Worm (Caenorhabditis elegans): Measurements from ENCODE around the gene D2062.13.

DNA sequence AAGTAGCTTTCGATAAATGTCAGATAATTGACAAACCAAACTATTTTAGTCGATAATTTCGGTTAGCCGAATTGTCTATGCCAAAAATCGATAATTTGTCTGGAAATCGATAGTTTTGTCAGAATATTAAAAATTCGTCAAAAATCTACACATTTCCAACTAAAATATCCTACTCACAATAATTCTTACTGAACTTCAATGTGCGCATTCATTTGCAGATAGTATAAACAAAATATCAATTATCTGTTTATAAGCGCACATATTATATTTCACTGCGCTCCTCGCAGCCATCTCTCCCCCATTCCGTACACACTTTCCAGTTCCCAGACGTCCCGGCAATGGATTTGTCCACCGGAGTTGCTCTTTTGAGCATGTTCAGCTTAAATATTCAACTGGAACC is 12.4 kb downstream of the D2062.13 start, which contains the start of gene lgc-28:
- no peak for TF ChIP-seq elt-2 (tag; optimal IDR thresholded peaks at IDR 0.05)
- TF ChIP-seq unc-62 (GFP tag; optimal IDR thresholded peaks at IDR 0.05): no peak
- TF ChIP-seq egl-13 (tag; optimal IDR thresholded peaks at IDR 0.05): no peak
- no peak for TF ChIP-seq mdl-1 (tag; optimal IDR thresholded peaks at IDR 0.05)
